Worm (Caenorhabditis elegans) whole organism, L1 larva: Measurements from ENCODE around the gene C14C6.6.

ENCODE experiments used
- C04F5.9 ChIP-seq: sonication (generic microtip); optimal IDR thresholded peaks from 2 replicates; lab custom pipeline; 2016; ENCODE audit warnings: missing genetic modification characterization, missing compliant biosample characterization
- C16A3.4 ChIP-seq: fragments of 150-350 bp; optimal IDR thresholded peaks from 2 replicates; lab custom pipeline; 2014; ENCODE audit warnings: missing biosample characterization, missing genetic modification characterization
- F16B12.6 ChIP-seq: fragments of 150-350 bp; optimal IDR thresholded peaks from 2 replicates; lab custom pipeline; 2014; ENCODE audit warnings: missing biosample characterization, missing genetic modification characterization
- Y116A8C.19 ChIP-seq: sonication (generic microtip); optimal IDR thresholded peaks from 2 replicates; lab custom pipeline; 2016; ENCODE audit warnings: missing compliant biosample characterization, missing genetic modification characterization, borderline replicate concordance
- aha-1 ChIP-seq: fragments of 150-350 bp; optimal IDR thresholded peaks from 2 replicates; lab custom pipeline; 2014; ENCODE audit warnings: missing biosample characterization, missing genetic modification characterization
- aly-2 ChIP-seq: fragments of 150-350 bp; optimal IDR thresholded peaks from 2 replicates; lab custom pipeline; 2014; ENCODE audit warnings: missing biosample characterization, missing genetic modification characterization
- ama-1 ChIP-seq: fragments of 150-350 bp; optimal IDR thresholded peaks from 2 replicates; lab custom pipeline; 2014
- blmp-1 ChIP-seq: fragments of 150-350 bp; optimal IDR thresholded peaks from 2 replicates; lab custom pipeline; 2014; ENCODE audit warnings: missing biosample characterization, missing genetic modification characterization
- ceh-90 ChIP-seq: sonication (generic microtip); optimal IDR thresholded peaks from 2 replicates; lab custom pipeline; 2016; ENCODE audit warnings: missing genetic modification characterization, missing compliant biosample characterization
- ces-1 ChIP-seq: fragments of 150-350 bp; optimal IDR thresholded peaks from 2 replicates; lab custom pipeline; 2014; ENCODE audit warnings: missing biosample characterization, missing genetic modification reagents, missing genetic modification characterization
- dpl-1 ChIP-seq, 3 experiments: fragments of 150-350 bp in 2 of 3; sonication (generic microtip) in 1 of 3; optimal IDR thresholded peaks; 2 replicates each; lab custom pipeline; 2014 to 2017; ENCODE audit warnings: missing biosample characterization in 3 of 3, missing genetic modification characterization in 3 of 3, missing genetic modification reagents in 3 of 3
- efl-1 ChIP-seq, 4 experiments: fragments of 150-350 bp; optimal IDR thresholded peaks in 3 of 4; peaks in 1 of 4; 1 replicate in 1 of 4; 2 replicates in 3 of 4; lab custom pipeline; 2014; ENCODE audit warnings: missing biosample characterization in 2 of 4, missing genetic modification characterization in 2 of 4, missing genetic modification reagents in 2 of 4
- efl-3 ChIP-seq: fragments of 200-800 bp; sonication (Bioruptor generic); optimal IDR thresholded peaks from 2 replicates; lab custom pipeline; 2018; ENCODE audit warnings: mild to moderate bottlenecking, missing genetic modification characterization, missing compliant biosample characterization
- elt-2 ChIP-seq: sonication (generic microtip); optimal IDR thresholded peaks from 2 replicates; lab custom pipeline; 2016; ENCODE audit warnings: missing genetic modification characterization, mild to moderate bottlenecking, inconsistent platforms, missing compliant biosample characterization, missing genetic modification reagents
- ets-5 ChIP-seq: fragments of 200-800 bp; sonication (Bioruptor generic); IDR thresholded peaks from 2 replicates; pipeline ENCODE4 v1.3.6; 2022; ENCODE audit warnings: missing genetic modification characterization, missing compliant biosample characterization
- fkh-10 ChIP-seq: sonication (generic microtip); optimal IDR thresholded peaks from 2 replicates; lab custom pipeline; 2017; ENCODE audit warnings: missing biosample characterization, missing genetic modification reagents, missing genetic modification characterization
- fkh-8 ChIP-seq: sonication (generic microtip); optimal IDR thresholded peaks from 2 replicates; lab custom pipeline; 2016; ENCODE audit warnings: mild to moderate bottlenecking, missing genetic modification characterization, missing compliant biosample characterization
- fos-1 ChIP-seq: fragments of 150-350 bp; optimal IDR thresholded peaks from 2 replicates; lab custom pipeline; 2014; ENCODE audit warnings: missing biosample characterization, missing genetic modification characterization
- grh-1 ChIP-seq: fragments of 200-800 bp; sonication (Bioruptor generic); IDR thresholded peaks from 2 replicates; pipeline ENCODE4 v1.3.6; 2022; ENCODE audit warnings: missing genetic modification reagents, missing genetic modification characterization, missing compliant biosample characterization
- hlh-17 ChIP-seq: fragments of 200-800 bp; sonication (Bioruptor generic); optimal IDR thresholded peaks from 2 replicates; lab custom pipeline; 2018; ENCODE audit warnings: missing genetic modification characterization, mild to moderate bottlenecking, missing compliant biosample characterization, moderate library complexity, borderline replicate concordance
- isw-1 ChIP-seq: fragments of 200-800 bp; sonication (Bioruptor generic); IDR thresholded peaks from 2 replicates; pipeline ENCODE4 v1.3.6; 2022; ENCODE audit warnings: missing genetic modification characterization, missing compliant biosample characterization
- jun-1 ChIP-seq: fragments of 150-350 bp; optimal IDR thresholded peaks from 2 replicates; lab custom pipeline; 2014; ENCODE audit warnings: missing biosample characterization, missing genetic modification reagents, missing genetic modification characterization
- lin-14 ChIP-seq: fragments of 200-800 bp; sonication (Bioruptor generic); optimal IDR thresholded peaks from 2 replicates; lab custom pipeline; 2018; ENCODE audit warnings: mild to moderate bottlenecking, missing genetic modification characterization, moderate library complexity, missing compliant biosample characterization
- lin-15B ChIP-seq: fragments of 150-350 bp; sonication (generic microtip); optimal IDR thresholded peaks from 3 replicates; lab custom pipeline; 2014; ENCODE audit warnings: missing biosample characterization, missing genetic modification characterization
- lin-35 ChIP-seq, 2 experiments: fragments of 150-350 bp; optimal IDR thresholded peaks; 2 replicates each; lab custom pipeline; 2014; ENCODE audit warnings: missing biosample characterization in 2 of 2, missing genetic modification characterization in 2 of 2, missing genetic modification reagents in 2 of 2
- lin-39 ChIP-seq: fragments of 150-350 bp; optimal IDR thresholded peaks from 2 replicates; lab custom pipeline; 2014; ENCODE audit warnings: missing biosample characterization, missing genetic modification reagents, missing genetic modification characterization
- lir-3 ChIP-seq: sonication (generic microtip); optimal IDR thresholded peaks from 2 replicates; lab custom pipeline; 2016; ENCODE audit warnings: mild to moderate bottlenecking, missing genetic modification characterization, moderate library complexity, missing compliant biosample characterization; ENCODE audit not compliant: poor library complexity
- lsy-2 ChIP-seq, 2 experiments: fragments of 150-350 bp; optimal IDR thresholded peaks; 2 replicates each; lab custom pipeline; 2014; ENCODE audit warnings: missing biosample characterization in 2 of 2, missing genetic modification characterization in 2 of 2
- mab-9 ChIP-seq: fragments of 200-800 bp; sonication (Bioruptor generic); IDR thresholded peaks from 2 replicates; pipeline ENCODE4 v1.3.6; 2022; ENCODE audit warnings: missing genetic modification reagents, missing genetic modification characterization, missing compliant biosample characterization
- mep-1 ChIP-seq: fragments of 150-350 bp; optimal IDR thresholded peaks from 2 replicates; lab custom pipeline; 2014; ENCODE audit warnings: missing biosample characterization, missing genetic modification characterization
- nhr-19 ChIP-seq: fragments of 200-800 bp; sonication (Bioruptor generic); conservative IDR thresholded peaks from 2 replicates; pipeline ENCODE4 v1.3.6; 2022; ENCODE audit warnings: missing genetic modification characterization, missing compliant biosample characterization
- nhr-28 ChIP-seq: fragments of 150-350 bp; optimal IDR thresholded peaks from 2 replicates; lab custom pipeline; 2014; ENCODE audit warnings: missing biosample characterization, missing genetic modification characterization
- nhr-77 ChIP-seq: fragments of 150-350 bp; optimal IDR thresholded peaks from 2 replicates; lab custom pipeline; 2014; ENCODE audit warnings: missing biosample characterization, missing genetic modification characterization
- pag-3 ChIP-seq: sonication (generic microtip); optimal IDR thresholded peaks from 2 replicates; lab custom pipeline; 2017; ENCODE audit warnings: missing genetic modification characterization, mild to moderate bottlenecking, missing compliant biosample characterization, antibody characterized with exemption, borderline replicate concordance; ENCODE audit not compliant: insufficient read depth
- rnt-1 ChIP-seq: sonication (generic microtip); optimal IDR thresholded peaks from 2 replicates; lab custom pipeline; 2016; ENCODE audit warnings: mild to moderate bottlenecking, missing genetic modification characterization, moderate library complexity, missing compliant biosample characterization
- snpc-4 ChIP-seq: fragments of 150-350 bp; optimal IDR thresholded peaks from 2 replicates; lab custom pipeline; 2014; ENCODE audit warnings: missing biosample characterization, missing genetic modification characterization
- snu-23 ChIP-seq: sonication (generic microtip); optimal IDR thresholded peaks from 2 replicates; lab custom pipeline; 2016; ENCODE audit warnings: missing genetic modification characterization, missing compliant biosample characterization
- sup-37 ChIP-seq: fragments of 200-800 bp; sonication (Bioruptor generic); optimal IDR thresholded peaks from 2 replicates; lab custom pipeline; 2018; ENCODE audit warnings: mild to moderate bottlenecking, missing genetic modification characterization, missing compliant biosample characterization
- tbx-2 ChIP-seq: sonication (generic microtip); optimal IDR thresholded peaks from 2 replicates; lab custom pipeline; 2016; ENCODE audit warnings: missing genetic modification characterization, missing compliant biosample characterization
- tlp-1 ChIP-seq: fragments of 150-350 bp; optimal IDR thresholded peaks from 2 replicates; lab custom pipeline; 2014; ENCODE audit warnings: missing biosample characterization, missing genetic modification characterization
- unc-130 ChIP-seq: fragments of 150-350 bp; optimal IDR thresholded peaks from 2 replicates; lab custom pipeline; 2017; ENCODE audit warnings: missing biosample characterization, missing genetic modification characterization, inconsistent platforms
- unc-98 ChIP-seq: fragments of 200-800 bp; sonication (Bioruptor generic); IDR thresholded peaks from 2 replicates; pipeline ENCODE4 v1.3.6; 2022; ENCODE audit warnings: missing genetic modification characterization, missing compliant biosample characterization
- zip-4 ChIP-seq: fragments of 200-800 bp; sonication (Bioruptor generic); optimal IDR thresholded peaks from 2 replicates; lab custom pipeline; 2018; ENCODE audit warnings: mild to moderate bottlenecking, missing genetic modification characterization, moderate library complexity, missing compliant biosample characterization
- ztf-11 ChIP-seq, 2 experiments: sonication (generic microtip); optimal IDR thresholded peaks; 2 replicates each; lab custom pipeline; 2016 to 2017; ENCODE audit warnings: missing genetic modification characterization in 2 of 2, missing biosample characterization in 1 of 2, missing compliant biosample characterization in 1 of 2

The C14C6.6 gene

ce11 chrV:576070-576469 is 28.2 kb upstream of the C14C6.6 start, which contains the start of gene K06H6.5:
Gene K06H6.5 (plus strand): TSS chrV:576370.
- TF ChIP-seq aly-2 (tag; lab: Kevin White, UChicago), result no peak
- no peak for TF ChIP-seq grh-1 (GFP tag; lab: Robert Waterston, UW)
- TF ChIP-seq hlh-17 (GFP tag; lab: Kevin White, UChicago), result no peak
- TF ChIP-seq snpc-4 (tag; lab: Kevin White, UChicago), result no peak
- TF ChIP-seq dpl-1 (GFP tag; optimal IDR thresholded peaks at IDR 0.05; lab: Kevin White, UChicago), result no peak
- TF ChIP-seq fos-1, result no peak
- TF ChIP-seq efl-1 (optimal IDR thresholded peaks at IDR 0.05; lab: Kevin White, UChicago), result no peak
- no peak for TF ChIP-seq efl-1 (GFP tag; optimal IDR thresholded peaks at IDR 0.05 in 1 of 2; lab: Kevin White, UChicago)
- TF ChIP-seq lir-3 (tag; lab: Kevin White, UChicago), result no peak
- TF ChIP-seq F16B12.6 (tag; lab: Kevin White, UChicago), result no peak
- TF ChIP-seq nhr-77 (tag; lab: Kevin White, UChicago), result no peak
- no peak for TF ChIP-seq tlp-1 (tag; lab: Kevin White, UChicago)
- TF ChIP-seq C16A3.4 (tag; lab: Kevin White, UChicago), result no peak
- no peak for TF ChIP-seq unc-98
- no peak for TF ChIP-seq ces-1
- no peak for TF ChIP-seq lsy-2 (tag; optimal IDR thresholded peaks at IDR 0.05; lab: Kevin White, UChicago)
- no peak for TF ChIP-seq ztf-11 (tag; optimal IDR thresholded peaks at IDR 0.05; lab: Kevin White, UChicago)
- no peak for TF ChIP-seq fkh-8 (tag; lab: Kevin White, UChicago)

ce11 chrV:574639-575038 is 26.8 kb upstream of the C14C6.6 start, which contains the start of gene C14C6.13:
Gene C14C6.13 (minus strand): TSS chrV:574739.
- no peak for TF ChIP-seq lin-15B (tag; lab: Kevin White, UChicago)
- TF ChIP-seq fkh-8 (tag; lab: Kevin White, UChicago), result no peak
- TF ChIP-seq jun-1, result no peak
- TF ChIP-seq lin-35 (GFP tag; optimal IDR thresholded peaks at IDR 0.05; lab: Kevin White, UChicago), result no peak
- TF ChIP-seq rnt-1, result no peak
- TF ChIP-seq tbx-2 (tag; lab: Kevin White, UChicago), result no peak
- no peak for TF ChIP-seq mab-9 (GFP tag; lab: Robert Waterston, UW)
- no peak for TF ChIP-seq pag-3 (tag; lab: Kevin White, UChicago)
- TF ChIP-seq ama-1, result no peak
- no peak for TF ChIP-seq fkh-10 (GFP tag; lab: Kevin White, UChicago)
- no peak for TF ChIP-seq ces-1

- TF ChIP-seq nhr-19, result no peak
- no peak for TF ChIP-seq elt-2 (tag; lab: Kevin White, UChicago)
- no peak for TF ChIP-seq grh-1 (GFP tag; lab: Robert Waterston, UW)
- TF ChIP-seq Y116A8C.19, result no peak
- TF ChIP-seq snu-23 (GFP tag; lab: Kevin White, UChicago), result no peak
- TF ChIP-seq mep-1 (tag; lab: Kevin White, UChicago), result no peak
- no peak for TF ChIP-seq lin-14 (GFP tag; lab: Kevin White, UChicago)
- no peak for TF ChIP-seq nhr-77 (tag; lab: Kevin White, UChicago)
- TF ChIP-seq unc-130 (tag; lab: Kevin White, UChicago), result no peak
- no peak for TF ChIP-seq isw-1 (GFP tag; lab: Robert Waterston, UW)
- no peak for TF ChIP-seq C04F5.9 (tag; lab: Kevin White, UChicago)
These were observed 20.2 kb upstream of the C14C6.6 start, which contains the start of gene sri-72 for ce11 chrV:568105-568504. Gene sri-72 (minus strand): TSS chrV:568205.

ce11 chrV:565984-566383 is 18.1 kb upstream of the C14C6.6 start, which contains the start of gene sri-73:
Gene sri-73 (minus strand): TSS chrV:566084.
- no peak for TF ChIP-seq nhr-28 (tag; lab: Kevin White, UChicago)
- no peak for TF ChIP-seq aha-1 (tag; lab: Kevin White, UChicago)
- no peak for TF ChIP-seq ceh-90
- no peak for TF ChIP-seq hlh-17 (GFP tag; lab: Kevin White, UChicago)
- no peak for TF ChIP-seq efl-1 (optimal IDR thresholded peaks at IDR 0.05; lab: Kevin White, UChicago)
- TF ChIP-seq efl-1 (GFP tag; optimal IDR thresholded peaks at IDR 0.05 in 1 of 2; lab: Kevin White, UChicago), result no peak
- TF ChIP-seq sup-37 (GFP tag; lab: Kevin White, UChicago), result no peak
- no peak for TF ChIP-seq zip-4
- no peak for TF ChIP-seq efl-3 (GFP tag; lab: Kevin White, UChicago)
- TF ChIP-seq blmp-1 (tag; lab: Kevin White, UChicago), result no peak
- no peak for TF ChIP-seq ets-5 (GFP tag; lab: Robert Waterston, UW)
- TF ChIP-seq lin-39 (tag; lab: Kevin White, UChicago), result no peak
- TF ChIP-seq grh-1 (GFP tag; lab: Robert Waterston, UW), result no peak
